Worm (Caenorhabditis elegans) whole organism, L1 larva: ENCODE measurements around the gene ttc-7.
A peak's percentile ranks its signal among the peaks of the same experiment; 100 is the strongest.

Experiments
- C04F5.9 ChIP-seq: sonication (generic microtip); optimal IDR thresholded peaks from 2 replicates; lab custom pipeline; 2016; ENCODE audit warnings: missing genetic modification characterization, missing compliant biosample characterization
- F16B12.6 ChIP-seq: fragments of 150-350 bp; optimal IDR thresholded peaks from 2 replicates; lab custom pipeline; 2014; ENCODE audit warnings: missing biosample characterization, missing genetic modification characterization
- aha-1 ChIP-seq: fragments of 150-350 bp; optimal IDR thresholded peaks from 2 replicates; lab custom pipeline; 2014; ENCODE audit warnings: missing biosample characterization, missing genetic modification characterization
- alr-1 ChIP-seq: fragments of 200-800 bp; sonication (Bioruptor generic); optimal IDR thresholded peaks from 2 replicates; lab custom pipeline; 2018; ENCODE audit warnings: borderline replicate concordance, mild to moderate bottlenecking, missing genetic modification characterization, missing compliant biosample characterization
- ceh-8 ChIP-seq: fragments of 200-800 bp; sonication (Bioruptor generic); optimal IDR thresholded peaks from 2 replicates; lab custom pipeline; 2018; ENCODE audit warnings: mild to moderate bottlenecking, missing genetic modification characterization, moderate library complexity, missing compliant biosample characterization
- ces-1 ChIP-seq: fragments of 150-350 bp; optimal IDR thresholded peaks from 2 replicates; lab custom pipeline; 2014; ENCODE audit warnings: missing biosample characterization, missing genetic modification reagents, missing genetic modification characterization
- dpl-1 ChIP-seq, 3 experiments: fragments of 150-350 bp in 2 of 3; sonication (generic microtip) in 1 of 3; optimal IDR thresholded peaks; 2 replicates each; lab custom pipeline; 2014 to 2017; ENCODE audit warnings: missing biosample characterization in 3 of 3, missing genetic modification characterization in 3 of 3, missing genetic modification reagents in 3 of 3
- egl-13 ChIP-seq: sonication (generic microtip); optimal IDR thresholded peaks from 2 replicates; lab custom pipeline; 2016; ENCODE audit warnings: missing genotype, missing genetic modification reagents, missing genetic modification characterization, missing compliant biosample characterization
- fkh-10 ChIP-seq: sonication (generic microtip); optimal IDR thresholded peaks from 2 replicates; lab custom pipeline; 2017; ENCODE audit warnings: missing biosample characterization, missing genetic modification reagents, missing genetic modification characterization
- fkh-4 ChIP-seq: sonication (generic microtip); optimal IDR thresholded peaks from 2 replicates; lab custom pipeline; 2016; ENCODE audit warnings: missing compliant biosample characterization, missing genetic modification characterization, borderline replicate concordance
- fkh-8 ChIP-seq: sonication (generic microtip); optimal IDR thresholded peaks from 2 replicates; lab custom pipeline; 2016; ENCODE audit warnings: mild to moderate bottlenecking, missing genetic modification characterization, missing compliant biosample characterization
- fos-1 ChIP-seq: fragments of 150-350 bp; optimal IDR thresholded peaks from 2 replicates; lab custom pipeline; 2014; ENCODE audit warnings: missing biosample characterization, missing genetic modification characterization
- hlh-4 ChIP-seq: sonication (generic microtip); optimal IDR thresholded peaks from 2 replicates; lab custom pipeline; 2016; ENCODE audit warnings: mild to moderate bottlenecking, missing genetic modification characterization, missing compliant biosample characterization
- irx-1 ChIP-seq: sonication (generic microtip); optimal IDR thresholded peaks from 2 replicates; lab custom pipeline; 2016; ENCODE audit warnings: missing genetic modification characterization, missing compliant biosample characterization
- isw-1 ChIP-seq: fragments of 200-800 bp; sonication (Bioruptor generic); IDR thresholded peaks from 2 replicates; pipeline ENCODE4 v1.3.6; 2022; ENCODE audit warnings: missing genetic modification characterization, missing compliant biosample characterization
- lin-13 ChIP-seq: fragments of 150-350 bp; optimal IDR thresholded peaks from 2 replicates; lab custom pipeline; 2014; ENCODE audit warnings: missing biosample characterization, missing genetic modification reagents, missing genetic modification characterization
- lin-14 ChIP-seq: fragments of 200-800 bp; sonication (Bioruptor generic); optimal IDR thresholded peaks from 2 replicates; lab custom pipeline; 2018; ENCODE audit warnings: mild to moderate bottlenecking, missing genetic modification characterization, moderate library complexity, missing compliant biosample characterization
- lin-15B ChIP-seq: fragments of 150-350 bp; sonication (generic microtip); optimal IDR thresholded peaks from 3 replicates; lab custom pipeline; 2014; ENCODE audit warnings: missing biosample characterization, missing genetic modification characterization
- lin-35 ChIP-seq, 2 experiments: fragments of 150-350 bp; optimal IDR thresholded peaks; 2 replicates each; lab custom pipeline; 2014; ENCODE audit warnings: missing biosample characterization in 2 of 2, missing genetic modification characterization in 2 of 2, missing genetic modification reagents in 2 of 2
- lsy-2 ChIP-seq, 2 experiments: fragments of 150-350 bp; optimal IDR thresholded peaks; 2 replicates each; lab custom pipeline; 2014; ENCODE audit warnings: missing biosample characterization in 2 of 2, missing genetic modification characterization in 2 of 2
- mep-1 ChIP-seq: fragments of 150-350 bp; optimal IDR thresholded peaks from 2 replicates; lab custom pipeline; 2014; ENCODE audit warnings: missing biosample characterization, missing genetic modification characterization
- nhr-11 ChIP-seq: fragments of 150-350 bp; optimal IDR thresholded peaks from 2 replicates; lab custom pipeline; 2014; ENCODE audit warnings: missing biosample characterization, missing genetic modification characterization
- nhr-237 ChIP-seq: fragments of 150-350 bp; optimal IDR thresholded peaks from 2 replicates; lab custom pipeline; 2014; ENCODE audit warnings: missing biosample characterization, missing genetic modification characterization
- nhr-47 ChIP-seq: sonication (generic microtip); optimal IDR thresholded peaks from 2 replicates; lab custom pipeline; 2016; ENCODE audit warnings: mild to moderate bottlenecking, missing genetic modification characterization, moderate library complexity, missing compliant biosample characterization
- nhr-71 ChIP-seq: sonication (generic microtip); optimal IDR thresholded peaks from 2 replicates; lab custom pipeline; 2016; ENCODE audit warnings: mild to moderate bottlenecking, missing genetic modification characterization, moderate library complexity, missing compliant biosample characterization
- nhr-84 ChIP-seq: sonication (generic microtip); optimal IDR thresholded peaks from 2 replicates; lab custom pipeline; 2017; ENCODE audit warnings: missing biosample characterization, missing genetic modification characterization
- pag-3 ChIP-seq: sonication (generic microtip); optimal IDR thresholded peaks from 2 replicates; lab custom pipeline; 2017; ENCODE audit warnings: missing genetic modification characterization, mild to moderate bottlenecking, missing compliant biosample characterization, antibody characterized with exemption, borderline replicate concordance; ENCODE audit not compliant: insufficient read depth
- rnt-1 ChIP-seq: sonication (generic microtip); optimal IDR thresholded peaks from 2 replicates; lab custom pipeline; 2016; ENCODE audit warnings: mild to moderate bottlenecking, missing genetic modification characterization, moderate library complexity, missing compliant biosample characterization
- snu-23 ChIP-seq: sonication (generic microtip); optimal IDR thresholded peaks from 2 replicates; lab custom pipeline; 2016; ENCODE audit warnings: missing genetic modification characterization, missing compliant biosample characterization
- sox-4 ChIP-seq: sonication (generic microtip); optimal IDR thresholded peaks from 2 replicates; lab custom pipeline; 2016; ENCODE audit warnings: missing genetic modification characterization, missing compliant biosample characterization
- tbx-2 ChIP-seq: sonication (generic microtip); optimal IDR thresholded peaks from 2 replicates; lab custom pipeline; 2016; ENCODE audit warnings: missing genetic modification characterization, missing compliant biosample characterization
- tlp-1 ChIP-seq: fragments of 150-350 bp; optimal IDR thresholded peaks from 2 replicates; lab custom pipeline; 2014; ENCODE audit warnings: missing biosample characterization, missing genetic modification characterization
- unc-30 ChIP-seq: sonication (generic microtip); optimal IDR thresholded peaks from 2 replicates; lab custom pipeline; 2017; ENCODE audit warnings: missing biosample characterization, missing genetic modification characterization
- unc-62 ChIP-seq: fragments of 150-350 bp; optimal IDR thresholded peaks from 2 replicates; lab custom pipeline; 2014; ENCODE audit warnings: missing biosample characterization, missing genetic modification reagents, missing genetic modification characterization
- unc-86 ChIP-seq: sonication (generic microtip); optimal IDR thresholded peaks from 2 replicates; lab custom pipeline; 2016; ENCODE audit warnings: missing genetic modification characterization, missing compliant biosample characterization
- unc-98 ChIP-seq: fragments of 200-800 bp; sonication (Bioruptor generic); IDR thresholded peaks from 2 replicates; pipeline ENCODE4 v1.3.6; 2022; ENCODE audit warnings: missing genetic modification characterization, missing compliant biosample characterization
- vab-15 ChIP-seq: sonication (generic microtip); optimal IDR thresholded peaks from 2 replicates; lab custom pipeline; 2017; ENCODE audit warnings: missing genotype, mild to moderate bottlenecking, missing genetic modification characterization, missing compliant biosample characterization
- xbp-1 ChIP-seq: sonication (generic microtip); optimal IDR thresholded peaks from 2 replicates; lab custom pipeline; 2016; ENCODE audit warnings: missing genetic modification characterization, missing compliant biosample characterization

ttc-7 gene

ce11 chrIII:1926456-1926855 lies 66.2 kb downstream of the ttc-7 start (continued):
- TF ChIP-seq alr-1 (tag; lab: Kevin White, UChicago) (no peak), snu-23 (peak; percentile 92), unc-30 (tag; lab: Kevin White, UChicago) (no peak), nhr-237 (peak; percentile 48), lin-35 (GFP tag; optimal IDR thresholded peaks at IDR 0.05; lab: Kevin White, UChicago) (peak; percentile 70 to 85), lin-14 (GFP tag; lab: Kevin White, UChicago) (peak; percentile 99), nhr-71 (tag; lab: Kevin White, UChicago) (peak; percentile 99), unc-62 (GFP tag; lab: Kevin White, UChicago) (peak; percentile 65), aha-1 (tag; lab: Kevin White, UChicago) (peak; percentile 70), isw-1 (GFP tag; lab: Robert Waterston, UW) (peak; percentile 78), vab-15 (tag; lab: Kevin White, UChicago) (no peak), nhr-11 (tag; lab: Kevin White, UChicago) (peak; percentile 83), dpl-1 (GFP tag; optimal IDR thresholded peaks at IDR 0.05; lab: Kevin White, UChicago) (peak; percentile 55 to 57 (median 55)), nhr-47 (tag; lab: Kevin White, UChicago) (peak; percentile 98), sox-4 (tag; lab: Kevin White, UChicago) (peak; percentile 82), ces-1 (GFP tag; lab: Kevin White, UChicago) (no peak), nhr-84 (no peak), fkh-8 (tag; lab: Kevin White, UChicago) (peak; percentile 86), lsy-2 (tag; optimal IDR thresholded peaks at IDR 0.05; lab: Kevin White, UChicago) (peak; percentile 83 to 90), C04F5.9 (tag; lab: Kevin White, UChicago) (no peak), lin-15B (tag; lab: Kevin White, UChicago) (no peak), fkh-10 (GFP tag; lab: Kevin White, UChicago) (peak; percentile 81), pag-3 (tag; lab: Kevin White, UChicago) (no peak), tbx-2 (tag; lab: Kevin White, UChicago) (peak; percentile 98), tlp-1 (tag; lab: Kevin White, UChicago) (no peak), fos-1 (tag; lab: Kevin White, UChicago) (peak; percentile 91), egl-13 (tag; lab: Kevin White, UChicago) (peak; percentile 87), unc-98 (peak; percentile 54; the same call in 1 of the 2 replicates), rnt-1 (tag; lab: Kevin White, UChicago) (peak; percentile 97), hlh-4 (no peak), unc-86 (tag; lab: Kevin White, UChicago) (peak; percentile 96), mep-1 (peak; percentile 48)

ce11 chrIII:1927230-1927629 lies 67.0 kb downstream of the ttc-7 start:
- TF ChIP-seq fkh-4 (tag; lab: Kevin White, UChicago) (no peak), irx-1 (tag; lab: Kevin White, UChicago) (no peak), ceh-8 (GFP tag; lab: Kevin White, UChicago) (no peak), nhr-47 (tag; lab: Kevin White, UChicago) (no peak), F16B12.6 (no peak), xbp-1 (no peak), lsy-2 (tag; optimal IDR thresholded peaks at IDR 0.05; lab: Kevin White, UChicago) (peak in 1 of 2 experiments; percentile 55), lin-13 (GFP tag; lab: Kevin White, UChicago) (peak; percentile 48), lin-14 (GFP tag; lab: Kevin White, UChicago) (no peak)
